Worm (Caenorhabditis elegans): Measurements from ENCODE around the gene ztf-1.

Gene ztf-1

ce11 chrIII:8782080-8782479, 10.1 kb downstream of the ztf-1 start:
- no peak for TF ChIP-seq W03F9.2 (tag; optimal IDR thresholded peaks at IDR 0.05)
- no peak for TF ChIP-seq dao-5 (tag; optimal IDR thresholded peaks at IDR 0.05)

- TF ChIP-seq him-1 (tag; optimal IDR thresholded peaks at IDR 0.05) (no peak), W03F9.2 (tag; optimal IDR thresholded peaks at IDR 0.05) (no peak), dao-5 (tag; optimal IDR thresholded peaks at IDR 0.05) (no peak)
Observed at ce11 chrIII:8780473-8780872, 11.7 kb downstream of the ztf-1 start.

DNA sequence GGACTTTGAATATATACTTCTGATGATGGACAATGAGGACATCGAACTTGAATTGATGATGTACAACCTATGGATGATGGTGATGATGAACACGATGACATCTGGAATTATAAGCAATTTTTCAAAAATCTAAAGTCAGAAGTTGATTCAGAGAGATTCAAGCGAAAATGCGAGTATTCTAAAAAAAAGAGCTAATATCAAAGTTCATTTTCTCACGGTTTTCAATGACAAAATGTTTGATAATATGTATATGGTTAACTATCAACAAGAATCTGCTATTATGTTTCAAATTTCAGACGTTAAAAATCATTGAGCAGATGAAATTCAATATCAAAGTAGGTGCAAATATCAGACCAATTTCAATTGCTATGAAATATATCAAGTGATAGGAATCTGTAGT, 12.2 kb downstream of the ztf-1 start, which contains the start of gene K02D10.4:
Gene K02D10.4 (minus strand): TSS at position 101 of the 400 bp plus-strand sequence.
- TF ChIP-seq W03F9.2 (tag; optimal IDR thresholded peaks at IDR 0.05) (no peak), him-1 (tag; optimal IDR thresholded peaks at IDR 0.05) (no peak), dao-5 (tag; optimal IDR thresholded peaks at IDR 0.05) (no peak)

ce11 chrIII:8775953-8776352, 16.2 kb downstream of the ztf-1 start, which contains the start of gene snap-29:
TSS of gene snap-29 (plus strand) at chrIII:8776253.
- TF ChIP-seq W03F9.2 (tag; optimal IDR thresholded peaks at IDR 0.05) (no peak), him-1 (tag; optimal IDR thresholded peaks at IDR 0.05) (no peak), dao-5 (tag; optimal IDR thresholded peaks at IDR 0.05) (no peak)

DNA sequence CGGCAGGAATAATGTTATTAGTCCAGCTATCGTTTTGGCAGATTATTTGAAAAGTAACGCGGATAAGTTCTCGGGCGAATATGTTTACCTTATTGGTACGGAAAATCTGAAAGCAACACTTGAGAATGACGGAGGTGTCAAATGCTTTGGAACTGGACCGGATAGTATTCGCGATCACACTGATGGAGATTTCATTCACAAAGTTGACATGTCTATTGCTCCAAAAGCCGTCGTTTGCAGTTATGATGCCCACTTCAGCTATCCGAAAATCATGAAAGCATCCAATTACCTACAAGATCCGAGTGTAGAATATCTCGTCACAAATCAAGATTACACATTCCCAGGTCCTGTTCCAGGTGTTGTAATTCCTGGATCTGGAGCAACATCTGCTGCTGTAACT, 18.8 kb downstream of the ztf-1 start:
- TF ChIP-seq him-1 (tag; optimal IDR thresholded peaks at IDR 0.05) = no peak
- TF ChIP-seq W03F9.2 (tag; optimal IDR thresholded peaks at IDR 0.05) = no peak
- TF ChIP-seq dao-5 (tag; optimal IDR thresholded peaks at IDR 0.05) = no peak

DNA sequence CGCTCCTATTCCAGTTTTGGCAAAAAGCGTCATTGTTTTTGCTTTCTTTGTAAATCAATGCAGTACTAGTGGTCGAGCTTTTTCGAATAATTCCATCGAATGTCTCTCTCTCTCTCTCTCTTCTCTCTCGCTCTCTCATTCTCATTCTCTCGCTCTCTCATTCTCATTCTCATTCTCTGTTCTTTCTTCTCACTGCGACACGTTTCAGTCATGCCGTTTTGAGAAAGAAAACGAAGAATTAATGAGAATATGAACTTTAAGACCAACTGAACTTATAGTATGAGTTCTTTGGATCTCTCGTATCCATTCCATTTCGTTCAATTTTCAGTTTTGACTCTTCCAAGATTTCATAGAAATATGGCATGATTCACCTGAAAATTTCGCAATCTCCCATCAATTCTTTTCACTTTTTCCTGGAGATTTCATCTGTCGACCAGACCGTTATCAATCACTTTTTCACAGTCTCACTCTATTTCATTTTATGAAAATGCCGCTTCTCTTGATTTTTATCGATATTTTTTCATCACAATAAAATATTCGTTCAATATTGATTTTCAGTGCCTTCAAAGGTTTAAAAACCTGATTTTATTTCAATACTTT, 19.6 kb downstream of the ztf-1 start:
- no peak for TF ChIP-seq W03F9.2 (tag; optimal IDR thresholded peaks at IDR 0.05)
- no peak for TF ChIP-seq dao-5 (tag; optimal IDR thresholded peaks at IDR 0.05)
- no peak for TF ChIP-seq him-1 (tag; optimal IDR thresholded peaks at IDR 0.05)

DNA sequence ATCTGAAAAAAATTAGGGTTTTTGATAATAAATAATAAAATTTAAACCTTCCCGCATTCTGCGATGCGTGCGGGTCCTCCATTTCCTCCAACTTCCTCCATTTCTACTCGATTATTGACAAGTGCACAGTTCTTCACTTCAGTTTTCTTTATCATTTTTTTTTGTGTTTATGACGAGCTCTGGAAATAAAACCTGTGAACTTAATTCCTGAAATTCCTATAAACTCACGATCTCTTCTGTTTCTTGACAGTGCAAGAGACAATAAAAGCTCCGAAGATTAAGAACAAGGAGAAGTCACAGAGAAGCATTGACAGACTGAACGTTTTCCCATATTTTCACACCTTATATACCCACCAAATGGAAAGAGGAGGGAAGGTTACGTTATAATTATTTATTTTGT, 20.3 kb downstream of the ztf-1 start, which contains the start of gene K02D10.3:
Gene K02D10.3 (minus strand): TSS at position 101 of the 400 bp plus-strand sequence.
- TF ChIP-seq dao-5 (tag; optimal IDR thresholded peaks at IDR 0.05) = no peak
- no peak for TF ChIP-seq him-1 (tag; optimal IDR thresholded peaks at IDR 0.05)
- no peak for TF ChIP-seq W03F9.2 (tag; optimal IDR thresholded peaks at IDR 0.05)

ce11 chrIII:8771162-8771561, 21.0 kb downstream of the ztf-1 start, which contains the start of gene K02D10.2:
TSS of gene K02D10.2 (minus strand) at chrIII:8771262.
- no peak for TF ChIP-seq W03F9.2 (tag; optimal IDR thresholded peaks at IDR 0.05)
- no peak for TF ChIP-seq dao-5 (tag; optimal IDR thresholded peaks at IDR 0.05)
- no peak for TF ChIP-seq him-1 (tag; optimal IDR thresholded peaks at IDR 0.05)

- TF ChIP-seq him-1 (tag; optimal IDR thresholded peaks at IDR 0.05) (no peak), dao-5 (tag; optimal IDR thresholded peaks at IDR 0.05) (no peak), W03F9.2 (tag; optimal IDR thresholded peaks at IDR 0.05) (no peak)
Observed at ce11 chrIII:8770243-8770642, 21.9 kb downstream of the ztf-1 start.

DNA sequence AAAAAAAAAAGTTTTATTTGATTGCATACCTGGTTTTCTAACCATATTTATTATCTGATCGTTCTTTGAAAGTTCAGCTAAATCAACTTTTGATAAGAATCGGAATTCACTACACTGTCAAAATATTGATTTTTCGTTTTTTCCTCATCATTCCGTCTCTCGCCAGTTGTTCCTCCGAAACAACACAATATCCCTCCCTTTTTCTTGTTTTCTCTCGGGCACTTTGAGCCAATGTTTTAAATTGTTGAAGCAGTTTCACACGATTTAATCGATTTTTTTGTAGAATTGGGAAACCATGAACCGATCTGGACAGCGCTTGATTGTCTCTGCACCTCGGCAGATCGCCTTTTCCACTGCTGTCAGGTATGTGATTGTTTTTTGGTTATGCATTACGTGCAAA, 22.9 kb downstream of the ztf-1 start, which contains the start of gene K02D10.1:
Gene K02D10.1 (plus strand): TSS at position 284 of the 400 bp plus-strand sequence.
- TF ChIP-seq him-1 (tag; optimal IDR thresholded peaks at IDR 0.05) = no peak
- TF ChIP-seq dao-5 (tag; optimal IDR thresholded peaks at IDR 0.05) = no peak
- TF ChIP-seq W03F9.2 (tag; optimal IDR thresholded peaks at IDR 0.05) = no peak

DNA sequence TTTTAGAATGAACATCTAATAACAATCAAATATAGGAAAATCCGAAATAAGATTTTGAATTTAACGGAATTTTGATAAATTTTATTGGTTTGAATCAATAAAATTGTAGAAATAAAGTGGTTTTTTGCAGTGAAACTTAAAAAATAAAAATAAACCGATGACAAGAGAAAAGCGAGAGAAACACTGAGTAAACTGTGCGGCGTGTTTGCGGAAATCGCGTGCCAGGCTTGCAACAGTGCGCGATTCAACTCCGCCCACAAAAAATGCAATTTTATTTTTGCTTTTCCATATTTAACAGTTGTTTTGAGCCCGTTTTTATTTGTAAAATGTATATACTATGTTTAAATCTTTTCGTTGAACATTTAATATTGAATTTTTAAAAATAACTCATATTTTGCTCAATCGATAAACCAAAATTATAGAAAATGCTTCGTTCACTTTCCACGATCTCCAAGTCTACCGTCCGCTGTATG, 24.2 kb downstream of the ztf-1 start, which contains the start of gene mtss-1:
Gene mtss-1 (plus strand): TSS at position 423 of the 473 bp plus-strand sequence.
- TF ChIP-seq dao-5 (tag; optimal IDR thresholded peaks at IDR 0.05) (peak; percentile 23), W03F9.2 (tag; optimal IDR thresholded peaks at IDR 0.05) (peak; percentile 78), him-1 (tag; optimal IDR thresholded peaks at IDR 0.05) (peak; percentile 53)

- TF ChIP-seq dao-5 (tag; optimal IDR thresholded peaks at IDR 0.05) (no peak), him-1 (tag; optimal IDR thresholded peaks at IDR 0.05) (no peak), W03F9.2 (tag; optimal IDR thresholded peaks at IDR 0.05) (no peak)
Observed at ce11 chrIII:8767292-8767829, 24.8 kb downstream of the ztf-1 start, which contains the start of gene mig-22. TSS of gene mig-22 (minus strand) at chrIII:8767342.

DNA sequence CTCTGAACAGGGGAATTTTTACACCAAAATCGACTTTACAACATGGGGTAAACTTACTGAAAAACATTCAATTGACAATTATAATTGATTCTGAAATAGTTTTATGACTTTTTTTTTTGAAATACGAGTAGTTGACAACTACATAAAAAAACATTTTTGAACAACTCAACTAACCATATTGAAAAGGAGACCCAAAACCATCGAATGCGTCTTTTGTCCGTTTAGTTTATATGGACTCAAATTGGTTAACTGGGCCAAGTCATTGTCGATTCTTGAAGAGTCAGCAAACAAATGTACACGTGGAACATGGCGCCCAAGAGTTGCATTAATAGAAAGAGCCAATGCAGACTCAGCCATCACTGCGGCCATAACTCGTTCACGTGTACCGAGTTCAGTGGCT, 25.7 kb downstream of the ztf-1 start:
- no peak for TF ChIP-seq dao-5 (tag; optimal IDR thresholded peaks at IDR 0.05)
- no peak for TF ChIP-seq him-1 (tag; optimal IDR thresholded peaks at IDR 0.05)
- TF ChIP-seq W03F9.2 (tag; optimal IDR thresholded peaks at IDR 0.05) = no peak

- no peak for TF ChIP-seq him-1 (tag; optimal IDR thresholded peaks at IDR 0.05)
- no peak for TF ChIP-seq W03F9.2 (tag; optimal IDR thresholded peaks at IDR 0.05)
- TF ChIP-seq dao-5 (tag; optimal IDR thresholded peaks at IDR 0.05) = no peak
Observed at ce11 chrIII:8765030-8765429, 27.1 kb downstream of the ztf-1 start.

All from whole organism, L4/young adult.